Fruit fly (Drosophila melanogaster): Measurements from ENCODE around the gene sro.

DNA sequence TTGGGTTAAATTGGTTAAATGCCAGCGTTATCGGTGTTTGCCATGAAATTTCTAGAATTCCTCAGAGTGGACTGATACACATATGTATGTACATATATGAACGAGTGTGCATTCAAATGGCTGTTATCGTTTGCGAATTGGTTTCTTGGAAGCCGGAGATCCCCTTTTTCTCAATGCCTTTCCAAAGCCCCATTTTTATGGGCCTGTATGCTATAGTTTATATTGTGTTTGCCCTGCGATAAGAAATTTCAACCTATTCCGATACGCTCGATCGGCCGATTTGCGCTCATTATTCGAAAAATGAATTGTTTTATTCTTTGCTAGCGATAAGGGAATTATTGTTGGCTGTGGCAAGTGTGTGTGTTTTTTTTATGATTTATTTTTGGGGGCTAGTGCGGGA is 11.2 kb upstream of the sro start:
- TF ChIP-seq CG8478 (optimal IDR thresholded peaks at IDR 0.05): no peak
- TF ChIP-seq CTCF (optimal IDR thresholded peaks at IDR 0.05): no peak

Measured in S2 (cell line).